Worm (Caenorhabditis elegans): ENCODE results near the gene hil-7.

Gene hil-7

DNA sequence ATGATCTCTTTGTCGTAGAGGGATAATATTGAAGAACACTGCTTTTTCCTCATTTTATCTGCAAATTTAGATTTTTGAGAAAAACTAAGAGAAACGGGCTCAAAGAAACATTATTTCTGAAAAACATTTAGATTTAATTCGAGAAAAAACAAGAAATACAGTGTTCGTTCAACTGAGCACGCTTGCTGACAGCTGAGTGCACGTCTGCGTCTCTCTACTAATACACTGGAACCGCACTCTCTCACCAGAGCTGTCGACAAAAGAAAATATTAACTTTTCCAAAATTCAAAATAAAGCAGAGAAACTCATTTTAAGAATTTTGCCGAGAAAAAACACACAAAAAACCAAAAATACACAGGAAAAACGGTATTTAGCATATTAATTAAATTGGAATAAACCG is 32.8 kb upstream of the hil-7 start, which contains the start of gene drh-1:
drh-1 (minus strand) TSS at position 58 of the 400 bp plus-strand sequence.
- TF ChIP-seq lsy-2 (tag; optimal IDR thresholded peaks at IDR 0.05) (peak in 1 of 2 experiments; percentile 64), ceh-16 (tag; optimal IDR thresholded peaks at IDR 0.05) (no peak), peb-1 (tag; optimal IDR thresholded peaks at IDR 0.05) (no peak), C34F6.9 (tag; optimal IDR thresholded peaks at IDR 0.05) (peak; percentile 51)

- TF ChIP-seq nhr-6 (tag; optimal IDR thresholded peaks at IDR 0.05), result no peak
- TF ChIP-seq nhr-237 (tag; optimal IDR thresholded peaks at IDR 0.05), result no peak
- TF ChIP-seq fos-1 (tag; optimal IDR thresholded peaks at IDR 0.05), result peak; percentile 22
- peak; percentile 52 for TF ChIP-seq nhr-129 (tag; optimal IDR thresholded peaks at IDR 0.05)
- TF ChIP-seq lsy-2 (tag; optimal IDR thresholded peaks at IDR 0.05), result peak in 1 of 2 experiments; percentile 18
- peak; percentile 38 for TF ChIP-seq unc-55 (GFP tag; optimal IDR thresholded peaks at IDR 0.05)
- TF ChIP-seq unc-62 (GFP tag; optimal IDR thresholded peaks at IDR 0.05), result no peak
- no peak for TF ChIP-seq F13H6.1 (tag; optimal IDR thresholded peaks at IDR 0.05)
- no peak for TF ChIP-seq ceh-82 (tag; optimal IDR thresholded peaks at IDR 0.05)
- peak; percentile 11 for TF ChIP-seq gmeb-1 (tag; optimal IDR thresholded peaks at IDR 0.05)
- TF ChIP-seq ztf-1 (GFP tag; conservative IDR thresholded peaks at IDR 0.05), result no peak
- no peak for TF ChIP-seq nhr-21 (tag; optimal IDR thresholded peaks at IDR 0.05)
- peak; percentile 22 for TF ChIP-seq crh-2 (tag; optimal IDR thresholded peaks at IDR 0.05)
- TF ChIP-seq mab-5 (tag; optimal IDR thresholded peaks at IDR 0.05), result no peak
Observed at ce11 chrIV:6618607-6619006, 27.5 kb upstream of the hil-7 start.

DNA sequence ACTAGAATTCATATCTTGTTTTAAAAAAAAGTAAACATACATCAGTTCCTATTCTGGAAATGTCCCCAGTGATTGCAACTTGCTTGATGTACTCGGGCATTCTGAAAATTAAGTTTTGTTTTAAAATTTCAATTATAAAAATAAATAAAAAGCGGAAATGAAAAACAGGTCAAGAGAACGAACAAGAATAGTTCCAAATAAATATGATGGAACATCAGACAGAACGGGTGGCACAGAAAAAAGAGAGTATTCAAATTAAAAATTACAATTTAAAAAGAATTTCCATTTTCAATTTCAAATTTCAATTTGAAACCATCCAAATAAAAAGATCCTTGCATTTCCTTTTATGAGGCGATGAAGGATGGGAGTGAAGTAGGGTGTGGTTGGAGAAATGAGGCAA is 24.9 kb upstream of the hil-7 start, which contains the start of gene C01B10.3:
C01B10.3 (minus strand) TSS at position 101 of the 400 bp plus-strand sequence.
- no peak for TF ChIP-seq nhr-6 (tag; optimal IDR thresholded peaks at IDR 0.05)
- no peak for TF ChIP-seq nhr-25 (tag; optimal IDR thresholded peaks at IDR 0.05)
- no peak for TF ChIP-seq mdl-1 (tag; optimal IDR thresholded peaks at IDR 0.05)
- TF ChIP-seq aly-2 (tag; optimal IDR thresholded peaks at IDR 0.05), result no peak
- no peak for TF ChIP-seq R02D3.7 (tag; optimal IDR thresholded peaks at IDR 0.05)
- TF ChIP-seq snpc-4 (tag; optimal IDR thresholded peaks at IDR 0.05), result no peak
- TF ChIP-seq mab-5 (tag; optimal IDR thresholded peaks at IDR 0.05), result no peak
- TF ChIP-seq unc-39 (tag; optimal IDR thresholded peaks at IDR 0.05), result no peak
- no peak for TF ChIP-seq ZK546.5 (tag; optimal IDR thresholded peaks at IDR 0.05)
- no peak for TF ChIP-seq ceh-82 (tag; optimal IDR thresholded peaks at IDR 0.05)
- TF ChIP-seq fos-1 (tag; optimal IDR thresholded peaks at IDR 0.05), result no peak
- TF ChIP-seq unc-62 (GFP tag; optimal IDR thresholded peaks at IDR 0.05), result no peak

- peak; percentile 35 for TF ChIP-seq nhr-25 (tag; optimal IDR thresholded peaks at IDR 0.05)
- TF ChIP-seq gmeb-1 (tag; optimal IDR thresholded peaks at IDR 0.05), result peak; percentile 41
- TF ChIP-seq sem-4 (tag; optimal IDR thresholded peaks at IDR 0.05), result no peak
- no peak for TF ChIP-seq sma-9 (GFP tag; optimal IDR thresholded peaks at IDR 0.05)
- TF ChIP-seq sma-9 (tag; optimal IDR thresholded peaks at IDR 0.05), result no peak
- no peak for TF ChIP-seq C34F6.9 (tag; optimal IDR thresholded peaks at IDR 0.05)
- no peak for TF ChIP-seq nhr-12 (tag; optimal IDR thresholded peaks at IDR 0.05)
- TF ChIP-seq skn-1 (tag; optimal IDR thresholded peaks at IDR 0.05), result no peak
- TF ChIP-seq sma-3 (GFP tag; optimal IDR thresholded peaks at IDR 0.05), result peak; percentile 52
- TF ChIP-seq lin-39 (tag; optimal IDR thresholded peaks at IDR 0.05), result no peak
- no peak for TF ChIP-seq mab-5 (tag; optimal IDR thresholded peaks at IDR 0.05)
- TF ChIP-seq nhr-237 (tag; optimal IDR thresholded peaks at IDR 0.05), result no peak
- no peak for TF ChIP-seq egl-27 (tag; optimal IDR thresholded peaks at IDR 0.05)
- TF ChIP-seq peb-1 (tag; optimal IDR thresholded peaks at IDR 0.05), result no peak
- TF ChIP-seq mbf-1 (tag; optimal IDR thresholded peaks at IDR 0.05), result no peak
- TF ChIP-seq dmd-4 (tag; optimal IDR thresholded peaks at IDR 0.05), result no peak
- no peak for TF ChIP-seq alr-1 (tag; optimal IDR thresholded peaks at IDR 0.05)
- TF ChIP-seq R02D3.7 (tag; optimal IDR thresholded peaks at IDR 0.05), result no peak
- TF ChIP-seq ceh-16 (tag; optimal IDR thresholded peaks at IDR 0.05), result no peak
- no peak for TF ChIP-seq mdl-1 (tag; optimal IDR thresholded peaks at IDR 0.05)
- no peak for TF ChIP-seq unc-39 (tag; optimal IDR thresholded peaks at IDR 0.05)
- no peak for TF ChIP-seq unc-55 (GFP tag; optimal IDR thresholded peaks at IDR 0.05)
- no peak for TF ChIP-seq elt-1 (tag; optimal IDR thresholded peaks at IDR 0.05)
- no peak for TF ChIP-seq zag-1 (tag; optimal IDR thresholded peaks at IDR 0.05)
- TF ChIP-seq ceh-82 (tag; optimal IDR thresholded peaks at IDR 0.05), result no peak
- TF ChIP-seq blmp-1 (tag; optimal IDR thresholded peaks at IDR 0.05; ENCODE audit: insufficient read depth), result peak; percentile 11
- TF ChIP-seq nhr-21 (tag; optimal IDR thresholded peaks at IDR 0.05), result peak; percentile 22
- TF ChIP-seq elt-3 (tag; optimal IDR thresholded peaks at IDR 0.05), result no peak
- peak; percentile 66 for TF ChIP-seq fos-1 (tag; optimal IDR thresholded peaks at IDR 0.05)
Observed at ce11 chrIV:6622142-6622541, 24.0 kb upstream of the hil-7 start.
